Fruit fly (Drosophila melanogaster) whole organism, wandering third instar larva: ENCODE results near the gene CG32040.
A peak's percentile ranks its signal among the peaks of the same experiment; 100 is the strongest.

Experiments
- Abd-B ChIP-seq: fragments of >200 bp; optimal IDR thresholded peaks from 2 replicates; lab custom pipeline; 2017; ENCODE audit warnings: missing biosample characterization, missing genetic modification characterization
- CG32264 ChIP-seq: fragments of 200-800 bp; sonication (Bioruptor generic); optimal IDR thresholded peaks from 2 replicates; lab custom pipeline; 2016; ENCODE audit warnings: missing biosample characterization, missing genetic modification characterization
- CrebA ChIP-seq: fragments of 200-800 bp; sonication (Bioruptor generic); optimal IDR thresholded peaks from 2 replicates; lab custom pipeline; 2016; ENCODE audit warnings: missing biosample characterization, mild to moderate bottlenecking, missing genetic modification characterization, borderline replicate concordance
- Dfd ChIP-seq: fragments of >200 bp; optimal IDR thresholded peaks from 2 replicates; lab custom pipeline; 2017; ENCODE audit warnings: missing biosample characterization, missing genetic modification characterization
- Dif ChIP-seq: fragments of 200-275, 200-300 bp; sonication (Bioruptor generic); optimal IDR thresholded peaks from 2 replicates; lab custom pipeline; 2018; ENCODE audit warnings: missing biosample characterization, missing genetic modification characterization; ENCODE audit not compliant: partially characterized antibody
- HLH106 ChIP-seq: fragments of 200-800 bp; optimal IDR thresholded peaks from 3 replicates; lab custom pipeline; 2019; ENCODE audit warnings: missing biosample characterization, mild to moderate bottlenecking, missing genetic modification characterization, moderate library complexity
- Hnf4 ChIP-seq: fragments of 200-800 bp; sonication (Bioruptor generic); optimal IDR thresholded peaks from 2 replicates; lab custom pipeline; 2016; ENCODE audit warnings: missing biosample characterization, mild to moderate bottlenecking, missing genetic modification characterization
- Hr78 ChIP-seq: fragments of >200 bp; optimal IDR thresholded peaks from 2 replicates; lab custom pipeline; 2017; ENCODE audit warnings: missing biosample characterization, missing genetic modification characterization
- Hr83 ChIP-seq: fragments of 200-300 bp; sonication (Bioruptor generic); optimal IDR thresholded peaks from 2 replicates; lab custom pipeline; 2016; ENCODE audit warnings: missing biosample characterization, mild to moderate bottlenecking, missing genetic modification characterization, moderate library complexity; ENCODE audit not compliant: poor library complexity, severe bottlenecking
- Jra ChIP-seq: sonication (Bioruptor generic); optimal IDR thresholded peaks from 2 replicates; lab custom pipeline; 2016; ENCODE audit warnings: missing biosample characterization, missing genetic modification characterization
- Mio ChIP-seq: sonication (Bioruptor generic); optimal IDR thresholded peaks from 2 replicates; lab custom pipeline; 2016; ENCODE audit warnings: missing biosample characterization, missing genetic modification characterization
- N ChIP-seq: fragments of >200 bp; optimal IDR thresholded peaks from 2 replicates; lab custom pipeline; 2018; ENCODE audit warnings: missing biosample characterization, missing external identifiers, missing genetic modification characterization
- OdsH ChIP-seq: fragments of 200-800 bp; sonication (Bioruptor generic); optimal IDR thresholded peaks from 2 replicates; lab custom pipeline; 2016; ENCODE audit warnings: missing biosample characterization, mild to moderate bottlenecking, missing genetic modification characterization
- Rel ChIP-seq, 2 experiments: fragments of 200-800 bp; sonication (Bioruptor generic) in 1 of 2; optimal IDR thresholded peaks; 2 replicates in 1 of 2; 3 replicates in 1 of 2; lab custom pipeline; 2016 to 2019; ENCODE audit warnings: mild to moderate bottlenecking in 2 of 2, missing biosample characterization in 2 of 2, missing genetic modification characterization in 2 of 2, moderate library complexity in 1 of 2
- Vsx2 ChIP-seq: fragments of 200-300, 225-300 bp; sonication (Bioruptor generic); optimal IDR thresholded peaks from 2 replicates; lab custom pipeline; 2018; ENCODE audit warnings: missing biosample characterization, missing genetic modification characterization; ENCODE audit not compliant: partially characterized antibody
- br ChIP-seq: fragments of 200-800 bp; sonication (Bioruptor generic); optimal IDR thresholded peaks from 2 replicates; lab custom pipeline; 2016; ENCODE audit warnings: missing biosample characterization, missing genetic modification characterization
- brk ChIP-seq: fragments of 200-800 bp; sonication (Bioruptor generic); optimal IDR thresholded peaks from 2 replicates; lab custom pipeline; 2016; ENCODE audit warnings: missing biosample characterization, mild to moderate bottlenecking, missing genetic modification characterization
- dl ChIP-seq, 2 experiments: fragments of 175-275, 200-275 bp in 1 of 2; fragments of 200-275 bp in 1 of 2; sonication (Bioruptor generic); optimal IDR thresholded peaks; lab custom pipeline; 2018; ENCODE audit warnings: mild to moderate bottlenecking in 2 of 2, missing biosample characterization in 2 of 2, missing genetic modification characterization in 2 of 2, moderate library complexity in 2 of 2; ENCODE audit not compliant: partially characterized antibody in 2 of 2, insufficient read depth in 1 of 2
- dmrt93B ChIP-seq: fragments of 200-800 bp; sonication (Bioruptor generic); optimal IDR thresholded peaks from 2 replicates; lab custom pipeline; 2018; ENCODE audit warnings: missing biosample characterization, mild to moderate bottlenecking, missing genetic modification characterization
- dsf ChIP-seq: sonication (Bioruptor generic); optimal IDR thresholded peaks from 2 replicates; lab custom pipeline; 2016; ENCODE audit warnings: missing biosample characterization, missing genetic modification characterization, borderline replicate concordance
- ey ChIP-seq: fragments of 200-800 bp; sonication (Bioruptor generic); optimal IDR thresholded peaks from 2 replicates; lab custom pipeline; 2016; ENCODE audit warnings: missing biosample characterization, missing genetic modification characterization
- foxo ChIP-seq, 2 experiments: fragments of 200-800 bp; sonication (Bioruptor generic); optimal IDR thresholded peaks; 2 replicates in 1 of 2; 3 replicates in 1 of 2; lab custom pipeline; 2016 to 2017; ENCODE audit warnings: missing biosample characterization in 2 of 2, missing genetic modification characterization in 2 of 2
- fru ChIP-seq: fragments of 200-800 bp; sonication (Bioruptor generic); optimal IDR thresholded peaks from 3 replicates; lab custom pipeline; 2016; ENCODE audit warnings: missing biosample characterization, mild to moderate bottlenecking, missing genetic modification characterization
- h ChIP-seq: fragments of 200-800 bp; sonication (Bioruptor generic); optimal IDR thresholded peaks from 3 replicates; lab custom pipeline; 2016; ENCODE audit warnings: missing biosample characterization, mild to moderate bottlenecking, missing genetic modification characterization
- jim ChIP-seq: fragments of 175-275, 200-325 bp; sonication (Bioruptor generic); optimal IDR thresholded peaks from 2 replicates; lab custom pipeline; 2016; ENCODE audit warnings: missing biosample characterization, mild to moderate bottlenecking, missing genetic modification characterization
- lola ChIP-seq: fragments of >200 bp; optimal IDR thresholded peaks from 2 replicates; lab custom pipeline; 2017; ENCODE audit warnings: missing biosample characterization, missing genetic modification characterization
- psq ChIP-seq: fragments of 200-800 bp; sonication (Bioruptor generic); optimal IDR thresholded peaks from 3 replicates; lab custom pipeline; 2017; ENCODE audit warnings: missing biosample characterization, mild to moderate bottlenecking, missing genetic modification characterization, moderate library complexity
- rgr ChIP-seq: fragments of 200-800 bp; sonication (Bioruptor generic); optimal IDR thresholded peaks from 3 replicates; lab custom pipeline; 2016; ENCODE audit warnings: missing biosample characterization, mild to moderate bottlenecking, missing genetic modification characterization
- sage ChIP-seq: fragments of 200-800 bp; sonication (Bioruptor generic); optimal IDR thresholded peaks from 2 replicates; lab custom pipeline; 2016; ENCODE audit warnings: missing biosample characterization, mild to moderate bottlenecking, missing genetic modification characterization
- sv ChIP-seq: fragments of 200-800 bp; sonication (Bioruptor generic); optimal IDR thresholded peaks from 3 replicates; lab custom pipeline; 2016; ENCODE audit warnings: missing biosample characterization, missing genetic modification characterization
- usp ChIP-seq: fragments of >200 bp; optimal IDR thresholded peaks from 2 replicates; lab custom pipeline; 2017; ENCODE audit warnings: missing biosample characterization, missing genetic modification characterization

Gene CG32040

DNA sequence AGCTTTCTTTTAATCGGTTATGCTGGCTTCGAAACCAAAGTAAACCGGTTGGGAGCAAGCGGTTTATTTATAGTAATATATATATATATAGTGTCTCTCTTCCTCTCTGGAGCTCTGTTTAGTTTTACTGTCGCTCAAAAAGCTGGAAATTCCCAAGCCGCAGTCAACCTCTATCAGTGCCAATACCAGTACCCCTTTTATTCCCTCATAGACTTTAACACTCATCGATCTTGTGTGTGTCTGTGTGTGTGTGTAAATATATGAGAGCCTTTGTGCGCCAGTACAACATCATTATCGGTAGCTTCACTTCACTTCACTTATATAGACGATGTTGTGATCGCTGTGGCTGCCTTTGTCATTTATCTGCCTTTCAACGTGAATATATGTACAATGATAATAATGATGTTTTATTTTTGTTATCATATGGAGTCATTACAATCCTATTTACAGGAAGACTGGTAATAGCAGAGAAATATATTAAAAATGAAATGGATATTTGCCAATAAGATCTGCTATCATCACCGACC is 15.8 kb upstream of the CG32040 start:
- TF ChIP-seq Mio (GFP tag; lab: Kevin White, UChicago) (no peak), dl (GFP tag; optimal IDR thresholded peaks at IDR 0.05; lab: Kevin White, UChicago; ENCODE audit: insufficient read depth in 1 of 2, partially characterized antibody in 2 of 2) (peak in 1 of 2 experiments; percentile 40)

DNA sequence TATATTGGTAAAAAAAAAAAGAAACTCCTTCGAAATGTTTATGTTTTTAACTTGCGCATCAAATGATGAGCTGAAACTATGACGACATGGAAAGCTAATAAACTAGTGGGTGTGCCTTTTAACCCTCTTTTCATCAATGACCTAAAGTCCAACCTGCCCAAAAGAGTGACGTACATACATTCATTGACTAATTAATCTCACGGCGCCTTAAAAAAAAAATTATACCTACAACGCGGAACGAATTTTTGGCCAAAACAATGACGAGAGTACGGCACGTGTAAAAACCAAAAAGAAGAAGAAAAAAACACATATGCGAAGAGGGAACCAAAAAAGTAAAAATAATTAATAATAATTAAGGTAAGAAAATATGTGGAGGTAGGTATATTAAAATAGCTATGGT is 15.3 kb upstream of the CG32040 start, which contains the start of gene PGRP-LC:
Gene PGRP-LC (plus strand): TSS at position 301 of the 400 bp plus-strand sequence.
- TF ChIP-seq Hnf4 (GFP tag; lab: Kevin White, UChicago): no peak
- no peak for TF ChIP-seq CG32264 (GFP tag; lab: Kevin White, UChicago)
- TF ChIP-seq Hr78 (GFP tag; lab: Kevin White, UChicago): no peak
- no peak for TF ChIP-seq Dfd
- TF ChIP-seq CrebA (GFP tag; lab: Kevin White, UChicago): no peak
- TF ChIP-seq Jra: no peak
- TF ChIP-seq HLH106 (tag; lab: Kevin White, UChicago): no peak
- TF ChIP-seq sv (GFP tag; lab: Kevin White, UChicago): no peak
- no peak for TF ChIP-seq N
- no peak for TF ChIP-seq fru (GFP tag; lab: Kevin White, UChicago)
- no peak for TF ChIP-seq rgr (GFP tag; lab: Kevin White, UChicago)
- TF ChIP-seq Dif (GFP tag; lab: Kevin White, UChicago): no peak
- no peak for TF ChIP-seq usp
- no peak for TF ChIP-seq ey (GFP tag; lab: Kevin White, UChicago)
- no peak for TF ChIP-seq Vsx2 (GFP tag; lab: Kevin White, UChicago)

DNA sequence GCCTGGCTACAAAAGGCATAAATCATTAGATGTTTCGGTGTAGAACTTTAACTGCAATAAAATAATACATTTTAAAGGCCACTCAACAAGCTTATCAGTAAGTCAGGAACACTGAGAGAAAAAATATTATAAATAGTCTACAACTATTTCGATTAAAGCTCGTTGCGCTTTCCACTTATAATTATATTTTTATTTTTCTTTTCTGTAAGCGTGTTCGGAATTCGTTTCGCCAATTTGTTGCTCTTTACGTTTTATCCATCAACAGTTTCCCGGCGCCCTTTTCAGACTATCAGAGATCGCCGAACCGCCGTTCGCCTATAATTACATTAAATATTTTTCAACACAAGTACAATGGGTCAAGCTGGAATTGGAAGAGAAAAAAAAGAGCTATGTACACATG is 14.8 kb upstream of the CG32040 start:
- no peak for TF ChIP-seq psq
- TF ChIP-seq dsf (GFP tag; lab: Kevin White, UChicago): no peak
- TF ChIP-seq Vsx2 (GFP tag; lab: Kevin White, UChicago): no peak
- no peak for TF ChIP-seq Abd-B (GFP tag; lab: Kevin White, UChicago)
- no peak for TF ChIP-seq br (GFP tag; lab: Kevin White, UChicago)
- no peak for TF ChIP-seq foxo (GFP tag; optimal IDR thresholded peaks at IDR 0.05; lab: Kevin White, UChicago)
- no peak for TF ChIP-seq Mio (GFP tag; lab: Kevin White, UChicago)
- TF ChIP-seq CrebA (GFP tag; lab: Kevin White, UChicago): no peak
- no peak for TF ChIP-seq HLH106 (tag; lab: Kevin White, UChicago)
- no peak for TF ChIP-seq sv (GFP tag; lab: Kevin White, UChicago)
- no peak for TF ChIP-seq Hr83
- no peak for TF ChIP-seq N
- no peak for TF ChIP-seq lola (GFP tag; lab: Kevin White, UChicago)
- TF ChIP-seq dmrt93B: no peak
- TF ChIP-seq sage (GFP tag; lab: Kevin White, UChicago): no peak
- TF ChIP-seq Dfd: no peak
- TF ChIP-seq OdsH (GFP tag; lab: Kevin White, UChicago): no peak
- no peak for TF ChIP-seq brk

DNA sequence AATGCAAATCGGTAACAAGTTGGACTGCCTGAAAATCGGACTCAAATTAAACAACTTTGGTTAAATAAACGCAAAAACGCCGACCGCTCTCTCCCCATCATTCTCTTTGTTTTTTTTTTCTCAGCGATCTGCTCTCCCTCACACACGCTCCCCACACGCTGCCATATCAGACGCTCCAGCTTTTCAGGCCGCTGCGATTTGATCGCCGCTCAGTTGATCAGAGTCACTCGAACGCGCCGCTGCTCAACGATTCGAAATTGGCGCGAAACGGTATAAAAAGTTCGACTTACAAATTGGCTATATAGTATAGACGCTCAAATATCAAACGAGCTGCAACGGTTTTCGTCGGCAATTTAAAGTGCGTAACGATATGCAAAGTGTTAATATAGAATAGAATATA is 13.6 kb upstream of the CG32040 start:
- TF ChIP-seq OdsH (GFP tag; lab: Kevin White, UChicago): no peak
- no peak for TF ChIP-seq Rel (GFP tag; optimal IDR thresholded peaks at IDR 0.05; lab: Kevin White, UChicago)
- TF ChIP-seq Rel (tag; optimal IDR thresholded peaks at IDR 0.05; lab: Kevin White, UChicago): peak; percentile 33
- no peak for TF ChIP-seq ey (GFP tag; lab: Kevin White, UChicago)
- TF ChIP-seq Vsx2 (GFP tag; lab: Kevin White, UChicago): peak; percentile 40
- no peak for TF ChIP-seq jim
- peak in 1 of 2 experiments; percentile 8 for TF ChIP-seq dl (GFP tag; optimal IDR thresholded peaks at IDR 0.05; lab: Kevin White, UChicago; ENCODE audit: insufficient read depth in 1 of 2, partially characterized antibody in 2 of 2)
- TF ChIP-seq Dif (GFP tag; lab: Kevin White, UChicago): peak; percentile 27
- TF ChIP-seq sv (GFP tag; lab: Kevin White, UChicago): no peak
- peak; percentile 3 for TF ChIP-seq h (GFP tag; lab: Kevin White, UChicago)
